Worm (Caenorhabditis elegans): ENCODE data around the gene F47G9.4.

Gene F47G9.4

ce11 chrV:11272848-11273247 is 48.8 kb downstream of the F47G9.4 start, which contains the start of gene clec-223:
Gene clec-223, plus strand, starts transcription at chrV:11273148.
- TF ChIP-seq tbx-8 (GFP tag; optimal IDR thresholded peaks at IDR 0.05) (no peak), lin-13 (tag; optimal IDR thresholded peaks at IDR 0.05) (no peak), ces-1 (GFP tag; optimal IDR thresholded peaks at IDR 0.05) (no peak), ceh-83 (GFP tag; optimal IDR thresholded peaks at IDR 0.05) (no peak)

- TF ChIP-seq ham-2 (GFP tag; optimal IDR thresholded peaks at IDR 0.05) = no peak
Measured at ce11 chrV:11271051-11271450, 50.6 kb downstream of the F47G9.4 start, which contains the start of gene clec-222. Gene clec-222, plus strand, starts transcription at chrV:11271351.

- TF ChIP-seq unc-120 (tag; optimal IDR thresholded peaks at IDR 0.05; ENCODE audit: poor library complexity, severe bottlenecking) (no peak), ces-1 (GFP tag; optimal IDR thresholded peaks at IDR 0.05) (no peak)
Measured at ce11 chrV:11268791-11269190, 52.8 kb downstream of the F47G9.4 start, which contains the start of gene str-115. Gene str-115, plus strand, starts transcription at chrV:11269091.

Measured in whole organism, mixed stage, embryonic.